Worm (Caenorhabditis elegans) whole organism, L2 larva: ENCODE results near the gene slmp-1.
A peak's percentile ranks its signal among the peaks of the same experiment; 100 is the strongest.

Experiments used
- C34F6.9 ChIP-seq: fragments of 150-350 bp; optimal IDR thresholded peaks from 2 replicates; lab custom pipeline; 2014; ENCODE audit warnings: missing biosample characterization, missing genetic modification characterization
- F13H6.1 ChIP-seq: sonication (generic microtip); optimal IDR thresholded peaks from 2 replicates; lab custom pipeline; 2016; ENCODE audit warnings: missing genetic modification characterization, missing compliant biosample characterization
- R02D3.7 ChIP-seq: fragments of 150-350 bp; optimal IDR thresholded peaks from 2 replicates; lab custom pipeline; 2014; ENCODE audit warnings: missing biosample characterization, missing genetic modification characterization
- Y55F3AM.14 ChIP-seq: fragments of 200-800 bp; sonication (Bioruptor generic); optimal IDR thresholded peaks from 2 replicates; lab custom pipeline; 2018; ENCODE audit warnings: mild to moderate bottlenecking, missing genetic modification characterization, missing compliant biosample characterization
- ZK546.5 ChIP-seq: sonication (generic microtip); optimal IDR thresholded peaks from 2 replicates; lab custom pipeline; 2017; ENCODE audit warnings: missing biosample characterization, missing genetic modification characterization
- ama-1 ChIP-seq: fragments of 150-350 bp; optimal IDR thresholded peaks from 2 replicates; lab custom pipeline; 2018; ENCODE audit warnings: inconsistent platforms
- blmp-1 ChIP-seq: sonication (generic microtip); optimal IDR thresholded peaks from 2 replicates; lab custom pipeline; 2017; ENCODE audit warnings: missing genetic modification characterization, mild to moderate bottlenecking, missing compliant biosample characterization, antibody characterized with exemption, moderate library complexity; ENCODE audit not compliant: insufficient read depth
- ceh-82 ChIP-seq: fragments of 150-350 bp; optimal IDR thresholded peaks from 2 replicates; lab custom pipeline; 2014; ENCODE audit warnings: missing biosample characterization, missing genetic modification characterization
- crh-2 ChIP-seq: sonication (generic microtip); optimal IDR thresholded peaks from 2 replicates; lab custom pipeline; 2017; ENCODE audit warnings: missing biosample characterization, missing genetic modification characterization
- dmd-4 ChIP-seq: sonication (generic microtip); optimal IDR thresholded peaks from 2 replicates; lab custom pipeline; 2017; ENCODE audit warnings: missing biosample characterization, missing genetic modification characterization
- egl-27 ChIP-seq: sonication (generic microtip); optimal IDR thresholded peaks from 3 replicates; lab custom pipeline; 2017; ENCODE audit warnings: missing biosample characterization, missing genetic modification reagents, missing genetic modification characterization
- elt-1 ChIP-seq: fragments of 150-350 bp; optimal IDR thresholded peaks from 2 replicates; lab custom pipeline; 2014; ENCODE audit warnings: missing biosample characterization, missing genetic modification characterization
- elt-3 ChIP-seq: sonication (generic microtip); optimal IDR thresholded peaks from 2 replicates; lab custom pipeline; 2017; ENCODE audit warnings: missing biosample characterization, missing genetic modification characterization
- fos-1 ChIP-seq: fragments of 150-350 bp; optimal IDR thresholded peaks from 2 replicates; lab custom pipeline; 2014; ENCODE audit warnings: missing biosample characterization, missing genetic modification characterization
- gmeb-1 ChIP-seq: fragments of 150-350 bp; optimal IDR thresholded peaks from 2 replicates; lab custom pipeline; 2014; ENCODE audit warnings: missing biosample characterization, missing genetic modification characterization
- lin-11 ChIP-seq: fragments of 150-350 bp; sonication (generic microtip); optimal IDR thresholded peaks from 2 replicates; lab custom pipeline; 2014; ENCODE audit warnings: missing biosample characterization, missing genetic modification characterization, inconsistent platforms, mixed read lengths
- lin-13 ChIP-seq: fragments of 150-350 bp; optimal IDR thresholded peaks from 2 replicates; lab custom pipeline; 2014; ENCODE audit warnings: missing biosample characterization, missing genetic modification reagents, missing genetic modification characterization
- lin-39 ChIP-seq: fragments of 150-350 bp; optimal IDR thresholded peaks from 2 replicates; lab custom pipeline; 2014; ENCODE audit warnings: missing biosample characterization, missing genetic modification reagents, missing genetic modification characterization
- lsy-2 ChIP-seq, 2 experiments: fragments of 150-350 bp in 1 of 2; sonication (generic microtip) in 1 of 2; optimal IDR thresholded peaks; 2 replicates each; lab custom pipeline; 2014 to 2017; ENCODE audit warnings: missing biosample characterization in 2 of 2, missing genetic modification characterization in 2 of 2
- mab-5 ChIP-seq: fragments of 150-350 bp; optimal IDR thresholded peaks from 2 replicates; lab custom pipeline; 2014; ENCODE audit warnings: missing biosample characterization, missing genetic modification characterization
- mbf-1 ChIP-seq: sonication (generic microtip); optimal IDR thresholded peaks from 2 replicates; lab custom pipeline; 2017; ENCODE audit warnings: missing biosample characterization, missing genetic modification characterization
- mdl-1 ChIP-seq, 2 experiments: fragments of 150-350 bp in 1 of 2; sonication (generic microtip) in 1 of 2; optimal IDR thresholded peaks; 2 replicates each; lab custom pipeline; 2017; ENCODE audit warnings: missing biosample characterization in 2 of 2, missing genetic modification characterization in 2 of 2
- nhr-10 ChIP-seq: sonication (generic microtip); optimal IDR thresholded peaks from 2 replicates; lab custom pipeline; 2017; ENCODE audit warnings: missing biosample characterization, missing genetic modification characterization
- nhr-11 ChIP-seq: fragments of 150-350 bp; optimal IDR thresholded peaks from 2 replicates; lab custom pipeline; 2014; ENCODE audit warnings: missing biosample characterization, missing genetic modification characterization
- nhr-129 ChIP-seq: fragments of 150-350 bp; optimal IDR thresholded peaks from 2 replicates; lab custom pipeline; 2014; ENCODE audit warnings: missing biosample characterization, missing genetic modification characterization
- nhr-21 ChIP-seq: fragments of 150-350 bp; optimal IDR thresholded peaks from 2 replicates; lab custom pipeline; 2014; ENCODE audit warnings: missing biosample characterization, missing genetic modification characterization
- nhr-23 ChIP-seq: fragments of 150-350 bp; optimal IDR thresholded peaks from 2 replicates; lab custom pipeline; 2014; ENCODE audit warnings: missing biosample characterization, missing genetic modification reagents, missing genetic modification characterization
- nhr-25 ChIP-seq: fragments of 150-350 bp; sonication (generic microtip); optimal IDR thresholded peaks from 3 replicates; lab custom pipeline; 2014; ENCODE audit warnings: missing biosample characterization, missing genetic modification characterization
- nhr-6 ChIP-seq: fragments of 150-350 bp; optimal IDR thresholded peaks from 2 replicates; lab custom pipeline; 2014; ENCODE audit warnings: missing biosample characterization, missing genetic modification characterization
- peb-1 ChIP-seq: fragments of 150-350 bp; optimal IDR thresholded peaks from 2 replicates; lab custom pipeline; 2014; ENCODE audit warnings: missing biosample characterization, missing genetic modification characterization
- sem-4 ChIP-seq: fragments of 150-350 bp; optimal IDR thresholded peaks from 2 replicates; lab custom pipeline; 2014; ENCODE audit warnings: missing biosample characterization, missing genetic modification reagents, missing genetic modification characterization
- skn-1 ChIP-seq: sonication (generic microtip); optimal IDR thresholded peaks from 2 replicates; lab custom pipeline; 2017; ENCODE audit warnings: missing biosample characterization, missing genetic modification characterization
- sma-3 ChIP-seq: sonication (generic microtip); optimal IDR thresholded peaks from 2 replicates; lab custom pipeline; 2016; ENCODE audit warnings: missing genetic modification reagents, missing genetic modification characterization, missing compliant biosample characterization
- sma-9 ChIP-seq, 2 experiments: fragments of 150-350 bp in 1 of 2; sonication (generic microtip) in 1 of 2; optimal IDR thresholded peaks; 2 replicates each; lab custom pipeline; 2014 to 2016; ENCODE audit warnings: missing genetic modification characterization in 2 of 2, mild to moderate bottlenecking in 1 of 2, missing biosample characterization in 1 of 2, missing compliant biosample characterization in 1 of 2, missing genetic modification reagents in 1 of 2, moderate library complexity in 1 of 2
- snpc-4 ChIP-seq: fragments of 150-350 bp; optimal IDR thresholded peaks from 2 replicates; lab custom pipeline; 2014; ENCODE audit warnings: missing biosample characterization, missing genetic modification characterization
- unc-39 ChIP-seq: fragments of 150-350 bp; optimal IDR thresholded peaks from 2 replicates; lab custom pipeline; 2014; ENCODE audit warnings: missing biosample characterization, missing genetic modification characterization
- unc-62 ChIP-seq: fragments of 150-350 bp; optimal IDR thresholded peaks from 2 replicates; lab custom pipeline; 2014; ENCODE audit warnings: missing biosample characterization, missing genetic modification reagents, missing genetic modification characterization
- ztf-1 ChIP-seq: fragments of 200-800 bp; sonication (Bioruptor generic); conservative IDR thresholded peaks from 2 replicates; pipeline ENCODE4 v1.3.6; 2022; ENCODE audit warnings: missing genetic modification characterization, missing compliant biosample characterization
- ztf-11 ChIP-seq: sonication (generic microtip); optimal IDR thresholded peaks from 2 replicates; lab custom pipeline; 2017; ENCODE audit warnings: missing biosample characterization, missing genetic modification characterization
- ztf-4 ChIP-seq: fragments of 150-350 bp; optimal IDR thresholded peaks from 2 replicates; lab custom pipeline; 2014; ENCODE audit warnings: missing biosample characterization, missing genetic modification characterization

slmp-1 gene

DNA sequence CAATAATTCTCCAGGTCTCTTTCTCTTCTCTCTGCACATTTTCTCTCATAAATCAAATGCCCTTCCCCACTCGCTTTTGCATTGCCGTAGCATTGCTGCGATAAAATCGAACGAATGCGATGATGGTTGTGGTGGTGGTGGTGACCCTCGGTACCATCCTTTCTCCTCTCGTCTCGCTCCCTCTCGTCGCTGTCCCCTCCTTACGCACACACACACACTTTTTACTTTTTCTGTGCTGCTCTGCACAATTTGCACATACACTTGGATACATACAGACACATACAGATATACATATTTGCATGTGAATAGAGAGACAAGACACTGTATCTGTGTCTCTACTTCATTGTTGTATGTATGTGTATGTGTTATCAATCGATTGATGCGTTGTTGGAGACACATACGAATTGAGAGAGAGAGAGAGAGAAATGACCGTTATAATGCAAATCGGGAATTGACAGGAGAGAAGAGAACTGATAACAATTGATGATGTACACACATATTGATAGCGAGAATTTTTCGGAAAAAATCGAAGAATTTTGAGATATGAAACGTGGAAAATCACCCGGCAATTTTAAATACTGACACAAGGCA, 14.1 kb downstream of the slmp-1 start (continued):
- peak; percentile 84 for TF ChIP-seq crh-2

ce11 chrIV:3231644-3232043, 18.1 kb downstream of the slmp-1 start:
- TF ChIP-seq gmeb-1 (peak; percentile 30), sma-9 (GFP tag; optimal IDR thresholded peaks at IDR 0.05; lab: Kevin White, UChicago) (peak; percentile 38), sma-9 (tag; optimal IDR thresholded peaks at IDR 0.05; lab: Kevin White, UChicago) (no peak), nhr-21 (tag; lab: Kevin White, UChicago) (peak; percentile 9), sma-3 (GFP tag; lab: Kevin White, UChicago) (peak; percentile 41), lsy-2 (tag; optimal IDR thresholded peaks at IDR 0.05; lab: Kevin White, UChicago) (peak in 1 of 2 experiments; percentile 28), nhr-6 (tag; lab: Kevin White, UChicago) (no peak), nhr-129 (peak; percentile 61), ZK546.5 (tag; lab: Kevin White, UChicago) (no peak), ceh-82 (tag; lab: Kevin White, UChicago) (no peak), fos-1 (peak; percentile 77), crh-2 (peak; percentile 42), F13H6.1 (tag; lab: Kevin White, UChicago) (peak; percentile 69)
- TF ChIP-seq, all 48 proteins: peak for 9

ce11 chrIV:3232694-3233372, 19.3 kb downstream of the slmp-1 start:
- peak; percentile 53 for TF ChIP-seq fos-1
- peak; percentile 62 for TF ChIP-seq blmp-1 (tag; lab: Kevin White, UChicago)
- no peak for TF ChIP-seq unc-39 (tag; lab: Kevin White, UChicago)
- TF ChIP-seq ztf-11 (tag; lab: Kevin White, UChicago) = no peak
- peak; percentile 23 for TF ChIP-seq lin-13
- TF ChIP-seq sma-3 (GFP tag; lab: Kevin White, UChicago) = peak; percentile 77
- TF ChIP-seq elt-1 (tag; lab: Kevin White, UChicago) = no peak
- peak; percentile 90 for TF ChIP-seq ama-1 (lab: Kevin White, UChicago)
- peak; percentile 39 for TF ChIP-seq nhr-25 (tag; lab: Kevin White, UChicago)
- TF ChIP-seq lsy-2 (tag; optimal IDR thresholded peaks at IDR 0.05; lab: Kevin White, UChicago) = peak; percentile 32 to 40
- TF ChIP-seq gmeb-1 = peak; percentile 29
- no peak for TF ChIP-seq lin-39
- peak; percentile 84 for TF ChIP-seq sma-9 (GFP tag; optimal IDR thresholded peaks at IDR 0.05; lab: Kevin White, UChicago)
- no peak for TF ChIP-seq sma-9 (tag; optimal IDR thresholded peaks at IDR 0.05; lab: Kevin White, UChicago)
- no peak for TF ChIP-seq nhr-23 (tag; lab: Kevin White, UChicago)
- peak; percentile 71 for TF ChIP-seq F13H6.1 (tag; lab: Kevin White, UChicago)
- no peak for TF ChIP-seq ZK546.5 (tag; lab: Kevin White, UChicago)
- TF ChIP-seq Y55F3AM.14 (GFP tag; lab: Kevin White, UChicago) = peak; percentile 63
- TF ChIP-seq mdl-1 (tag; optimal IDR thresholded peaks at IDR 0.05; lab: Kevin White, UChicago) = peak; percentile 32 to 71
- TF ChIP-seq crh-2 = peak; percentile 70
- TF ChIP-seq nhr-21 (tag; lab: Kevin White, UChicago) = peak; percentile 66
- no peak for TF ChIP-seq ceh-82 (tag; lab: Kevin White, UChicago)
- peak; percentile 53 for TF ChIP-seq nhr-129
- TF ChIP-seq R02D3.7 (tag; lab: Kevin White, UChicago) = no peak
- peak; percentile 31 for TF ChIP-seq egl-27

DNA sequence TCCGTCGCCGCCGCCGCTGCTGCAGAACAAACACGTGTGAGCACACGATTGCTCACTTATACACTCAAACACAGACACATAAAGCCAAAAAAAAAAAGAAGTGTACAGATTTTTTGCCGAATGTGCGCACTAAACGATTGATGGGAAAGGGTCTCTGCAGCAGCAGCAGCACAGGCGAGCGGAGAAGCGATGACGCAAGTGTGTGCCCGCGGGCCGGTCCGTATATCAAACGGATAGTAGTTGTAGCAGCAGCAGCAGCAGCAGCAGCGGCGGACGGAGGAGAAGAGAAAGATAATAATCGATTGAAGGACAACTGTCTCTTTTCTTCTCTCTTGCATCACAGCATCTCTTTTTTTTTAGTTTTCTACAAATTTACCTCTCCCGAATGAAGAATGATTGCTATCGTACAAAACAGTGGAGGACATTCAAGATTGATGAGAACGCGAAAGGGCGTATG, 19.9 kb downstream of the slmp-1 start:
- no peak for TF ChIP-seq elt-3 (tag; lab: Kevin White, UChicago)
- TF ChIP-seq ztf-4 (tag; lab: Kevin White, UChicago) = no peak
- TF ChIP-seq crh-2 = peak; percentile 62
- TF ChIP-seq gmeb-1 = peak; percentile 51
- TF ChIP-seq elt-1 (tag; lab: Kevin White, UChicago) = no peak
- peak; percentile 52 for TF ChIP-seq mab-5 (tag; lab: Kevin White, UChicago)
- no peak for TF ChIP-seq nhr-23 (tag; lab: Kevin White, UChicago)
- no peak for TF ChIP-seq ztf-1 (GFP tag; lab: Robert Waterston, UW)
- no peak for TF ChIP-seq C34F6.9 (tag; lab: Kevin White, UChicago)
- TF ChIP-seq sem-4 (tag; lab: Kevin White, UChicago) = peak; percentile 25
- TF ChIP-seq dmd-4 (tag; lab: Kevin White, UChicago) = no peak
- TF ChIP-seq sma-9 (GFP tag; optimal IDR thresholded peaks at IDR 0.05; lab: Kevin White, UChicago) = peak; percentile 68
- no peak for TF ChIP-seq sma-9 (tag; optimal IDR thresholded peaks at IDR 0.05; lab: Kevin White, UChicago)
- TF ChIP-seq nhr-129 = peak; percentile 65
- TF ChIP-seq lsy-2 (tag; optimal IDR thresholded peaks at IDR 0.05; lab: Kevin White, UChicago) = peak in 1 of 2 experiments; percentile 52
- TF ChIP-seq blmp-1 (tag; lab: Kevin White, UChicago) = peak; percentile 30
- TF ChIP-seq mdl-1 (tag; optimal IDR thresholded peaks at IDR 0.05; lab: Kevin White, UChicago) = no peak
- no peak for TF ChIP-seq lin-39
- no peak for TF ChIP-seq nhr-10 (tag; lab: Kevin White, UChicago)
- no peak for TF ChIP-seq nhr-11 (tag; lab: Kevin White, UChicago)
- peak; percentile 74 for TF ChIP-seq nhr-21 (tag; lab: Kevin White, UChicago)
- TF ChIP-seq unc-62 = no peak
- no peak for TF ChIP-seq skn-1 (tag; lab: Kevin White, UChicago)
- no peak for TF ChIP-seq peb-1 (tag; lab: Kevin White, UChicago)
- no peak for TF ChIP-seq unc-39 (tag; lab: Kevin White, UChicago)
- TF ChIP-seq mbf-1 (tag; lab: Kevin White, UChicago) = no peak
- TF ChIP-seq lin-11 (tag; lab: Kevin White, UChicago) = no peak
- TF ChIP-seq Y55F3AM.14 (GFP tag; lab: Kevin White, UChicago) = no peak
- TF ChIP-seq sma-3 (GFP tag; lab: Kevin White, UChicago) = peak; percentile 40
- TF ChIP-seq egl-27 = no peak
- TF ChIP-seq snpc-4 (tag; lab: Kevin White, UChicago) = peak; percentile 48
- TF ChIP-seq fos-1 = no peak
- TF ChIP-seq ztf-11 (tag; lab: Kevin White, UChicago) = no peak
